Fruit fly (Drosophila melanogaster): ENCODE results near the gene CG42481.

CG42481 gene

dm6 chr3L:13250071-13250470 is 48.8 kb downstream of the CG42481 start:
- TF ChIP-seq Mes4 (GFP tag; optimal IDR thresholded peaks at IDR 0.05) = no peak
- peak; percentile 18 for TF ChIP-seq oc (tag; optimal IDR thresholded peaks at IDR 0.05)
- no peak for TF ChIP-seq stwl (tag; optimal IDR thresholded peaks at IDR 0.05)
- TF ChIP-seq CG15011 (GFP tag; optimal IDR thresholded peaks at IDR 0.05) = no peak
- TF ChIP-seq Blimp-1 (GFP tag; optimal IDR thresholded peaks at IDR 0.05) = peak; percentile 94
- TF ChIP-seq CG18011 (GFP tag; optimal IDR thresholded peaks at IDR 0.05) = no peak
- TF ChIP-seq disco-r (GFP tag; optimal IDR thresholded peaks at IDR 0.05) = no peak
- TF ChIP-seq D (optimal IDR thresholded peaks at IDR 0.05) = no peak
- TF ChIP-seq D (GFP tag; optimal IDR thresholded peaks at IDR 0.05) = no peak
- no peak for TF ChIP-seq luna (GFP tag; optimal IDR thresholded peaks at IDR 0.05)
- peak; percentile 62; the same call in 2 of the 3 replicates for TF ChIP-seq sr (GFP tag; IDR thresholded peaks at IDR 0.05)
- TF ChIP-seq Bdp1 (GFP tag; optimal IDR thresholded peaks at IDR 0.05) = no peak
- TF ChIP-seq Fer2 (tag; optimal IDR thresholded peaks at IDR 0.05) = no peak
- peak; percentile 31 for TF ChIP-seq sd (tag; optimal IDR thresholded peaks at IDR 0.05)
- TF ChIP-seq abd-A (tag; optimal IDR thresholded peaks at IDR 0.05) = peak; percentile 16
- no peak for TF ChIP-seq CG12744 (GFP tag; optimal IDR thresholded peaks at IDR 0.05)
- TF ChIP-seq NC2β (GFP tag; optimal IDR thresholded peaks at IDR 0.05) = no peak
- TF ChIP-seq CG12769 (tag; optimal IDR thresholded peaks at IDR 0.05) = peak; percentile 39
- no peak for TF ChIP-seq h (optimal IDR thresholded peaks at IDR 0.05)
- no peak for TF ChIP-seq wek (GFP tag; optimal IDR thresholded peaks at IDR 0.05)

dm6 chr3L:13249374-13249773 is 49.4 kb downstream of the CG42481 start:
- TF ChIP-seq CG11504 (tag; optimal IDR thresholded peaks at IDR 0.05) = no peak
- no peak for TF ChIP-seq chinmo (GFP tag; IDR thresholded peaks at IDR 0.05; ENCODE audit: partially characterized antibody)
- TF ChIP-seq CkIIα-i1 (GFP tag; IDR thresholded peaks at IDR 0.05) = no peak
- TF ChIP-seq CG18262 (tag; optimal IDR thresholded peaks at IDR 0.05) = no peak
- TF ChIP-seq zfh1 (GFP tag; IDR thresholded peaks at IDR 0.05) = no peak
- peak; percentile 48 for TF ChIP-seq sens (GFP tag)
- no peak for TF ChIP-seq Fer1 (GFP tag; optimal IDR thresholded peaks at IDR 0.05)
- TF ChIP-seq CG9609 (GFP tag; optimal IDR thresholded peaks at IDR 0.05) = no peak
- TF ChIP-seq CG16813 (GFP tag; IDR thresholded peaks at IDR 0.05; ENCODE audit: partially characterized antibody) = peak; percentile 58
- no peak for TF ChIP-seq HLH54F (GFP tag; optimal IDR thresholded peaks at IDR 0.05)
- no peak for TF ChIP-seq onecut (GFP tag; IDR thresholded peaks at IDR 0.05)
- no peak for TF ChIP-seq phol (tag; optimal IDR thresholded peaks at IDR 0.05)
- TF ChIP-seq Scr (GFP tag; IDR thresholded peaks at IDR 0.05; ENCODE audit: partially characterized antibody) = peak; percentile 40
- no peak for TF ChIP-seq tna (GFP tag; IDR thresholded peaks at IDR 0.05; ENCODE audit: partially characterized antibody)
- TF ChIP-seq CG15696 (tag; optimal IDR thresholded peaks at IDR 0.05) = no peak
- peak in 1 of 2 experiments; percentile 7 for TF ChIP-seq eve (GFP tag; optimal IDR thresholded peaks at IDR 0.05)
- no peak for TF ChIP-seq CG17568 (GFP tag; optimal IDR thresholded peaks at IDR 0.05)
- TF ChIP-seq crp (GFP tag; optimal IDR thresholded peaks at IDR 0.05) = no peak
- no peak for TF ChIP-seq Fer2 (tag; optimal IDR thresholded peaks at IDR 0.05)
- no peak for TF ChIP-seq zen (tag; optimal IDR thresholded peaks at IDR 0.05)
- peak; percentile 92 for TF ChIP-seq Bdp1 (GFP tag; optimal IDR thresholded peaks at IDR 0.05)
- TF ChIP-seq Adf1 (GFP tag; IDR thresholded peaks at IDR 0.05) = no peak
- peak; percentile 71; the same call in 1 of the 2 replicates for TF ChIP-seq amos (GFP tag; IDR thresholded peaks at IDR 0.05; ENCODE audit: partially characterized antibody)
- TF ChIP-seq Opbp (GFP tag; IDR thresholded peaks at IDR 0.05; ENCODE audit: partially characterized antibody) = peak; percentile 32; the same call in 1 of the 3 replicates
- no peak for TF ChIP-seq Ets97D (GFP tag; optimal IDR thresholded peaks at IDR 0.05)
- no peak for TF ChIP-seq gsb-n (tag; optimal IDR thresholded peaks at IDR 0.05)
- TF ChIP-seq Trl (optimal IDR thresholded peaks at IDR 0.05) = no peak
- TF ChIP-seq Trl (GFP tag; optimal IDR thresholded peaks at IDR 0.05) = no peak
- TF ChIP-seq hth (optimal IDR thresholded peaks at IDR 0.05) = no peak
- no peak for TF ChIP-seq insv (GFP tag; optimal IDR thresholded peaks at IDR 0.05)
- TF ChIP-seq sqz (GFP tag; optimal IDR thresholded peaks at IDR 0.05) = no peak
- TF ChIP-seq HmgD (GFP tag; optimal IDR thresholded peaks at IDR 0.05) = no peak
- no peak for TF ChIP-seq CG10431 (GFP tag; optimal IDR thresholded peaks at IDR 0.05)
